Worm (Caenorhabditis elegans) whole organism, L4/young adult: ENCODE data around the gene C30H6.12.

Source experiments
- W03F9.2 ChIP-seq: fragments of 150-350 bp; optimal IDR thresholded peaks from 2 replicates; lab custom pipeline; 2014; ENCODE audit warnings: missing biosample characterization, missing genetic modification characterization
- dao-5 ChIP-seq: sonication (generic microtip); optimal IDR thresholded peaks from 2 replicates; lab custom pipeline; 2016; ENCODE audit warnings: missing genotype, missing genetic modification characterization, moderate library complexity, missing compliant biosample characterization
- him-1 ChIP-seq: sonication (generic microtip); optimal IDR thresholded peaks from 2 replicates; lab custom pipeline; 2016; ENCODE audit warnings: missing genotype, missing genetic modification reagents, missing genetic modification characterization, missing compliant biosample characterization

- TF ChIP-seq him-1 (tag; lab: Kevin White, UChicago) (no peak), dao-5 (tag; lab: Kevin White, UChicago) (no peak), W03F9.2 (tag; lab: Kevin White, UChicago) (no peak)
Observed at ce11 chrIV:17346599-17347218, 36.4 kb upstream of the C30H6.12 start, which contains the start of the genes clec-197 and clec-198.
